Fruit fly (Drosophila melanogaster) whole organism, adult: ENCODE results near the gene CG17027.

ENCODE experiments used
- CG11617 ChIP-seq: fragments of 200-800 bp; sonication (Bioruptor generic); optimal IDR thresholded peaks from 2 replicates; lab custom pipeline; 2017; ENCODE audit warnings: mild to moderate bottlenecking, missing biosample characterization, missing genetic modification reagents, missing genetic modification characterization
- CG12768 ChIP-seq: fragments of 200-800 bp; sonication (Bioruptor generic); optimal IDR thresholded peaks from 2 replicates; lab custom pipeline; 2017; ENCODE audit warnings: missing biosample characterization, missing genetic modification characterization, mild to moderate bottlenecking, moderate library complexity, missing genetic modification reagents
- CG14711 ChIP-seq: fragments of 200-800 bp; sonication (Bioruptor generic); optimal IDR thresholded peaks from 2 replicates; lab custom pipeline; 2018; ENCODE audit warnings: missing biosample characterization, mild to moderate bottlenecking, missing genetic modification characterization, moderate library complexity
- CG1620 ChIP-seq: fragments of 200-800 bp; sonication (Bioruptor generic); optimal IDR thresholded peaks from 2 replicates; lab custom pipeline; 2016; ENCODE audit warnings: missing biosample characterization, missing genetic modification characterization
- CG33017 ChIP-seq: fragments of 200-800 bp; sonication (Bioruptor generic); optimal IDR thresholded peaks from 2 replicates; lab custom pipeline; 2018; ENCODE audit warnings: missing biosample characterization, mild to moderate bottlenecking, missing genetic modification characterization, moderate library complexity
- CG5204 ChIP-seq: fragments of 200-800 bp; sonication (Bioruptor generic); optimal IDR thresholded peaks from 2 replicates; lab custom pipeline; 2016; ENCODE audit warnings: missing biosample characterization, missing genetic modification characterization
- Clk ChIP-seq: fragments of 200-800 bp; sonication (Bioruptor generic); optimal IDR thresholded peaks from 2 replicates; lab custom pipeline; 2017; ENCODE audit warnings: missing biosample characterization, missing genetic modification characterization
- Crg-1 ChIP-seq: fragments of 200-800 bp; sonication (Bioruptor generic); optimal IDR thresholded peaks from 2 replicates; lab custom pipeline; 2016; ENCODE audit warnings: missing biosample characterization, missing genetic modification characterization
- Hr96 ChIP-seq: fragments of 200-800 bp; sonication (Bioruptor generic); optimal IDR thresholded peaks from 2 replicates; lab custom pipeline; 2016; ENCODE audit warnings: missing biosample characterization, missing genetic modification characterization
- Mnt ChIP-seq: fragments of 200-800 bp; sonication (Bioruptor generic); optimal IDR thresholded peaks from 2 replicates; lab custom pipeline; 2016; ENCODE audit warnings: missing biosample characterization, mild to moderate bottlenecking, missing genetic modification characterization
- bab1 ChIP-seq: fragments of 200-800 bp; sonication (Bioruptor generic); optimal IDR thresholded peaks from 3 replicates; lab custom pipeline; 2019; ENCODE audit warnings: missing biosample characterization, mild to moderate bottlenecking, missing genetic modification characterization, moderate library complexity
- cic ChIP-seq: fragments of 200-800 bp; sonication (Bioruptor generic); optimal IDR thresholded peaks from 2 replicates; lab custom pipeline; 2017; ENCODE audit warnings: missing biosample characterization, mild to moderate bottlenecking, missing genetic modification characterization, moderate library complexity
- kay ChIP-seq: fragments of 200-800 bp; sonication (Bioruptor generic); peaks from one replicate; lab custom pipeline; 2016; ENCODE audit warnings: missing biosample characterization, missing genetic modification characterization, borderline replicate concordance
- pad ChIP-seq: fragments of 200-800 bp; sonication (Bioruptor generic); optimal IDR thresholded peaks from 3 replicates; lab custom pipeline; 2017; ENCODE audit warnings: missing biosample characterization, missing genetic modification characterization, mild to moderate bottlenecking, moderate library complexity, missing genetic modification reagents

DNA sequence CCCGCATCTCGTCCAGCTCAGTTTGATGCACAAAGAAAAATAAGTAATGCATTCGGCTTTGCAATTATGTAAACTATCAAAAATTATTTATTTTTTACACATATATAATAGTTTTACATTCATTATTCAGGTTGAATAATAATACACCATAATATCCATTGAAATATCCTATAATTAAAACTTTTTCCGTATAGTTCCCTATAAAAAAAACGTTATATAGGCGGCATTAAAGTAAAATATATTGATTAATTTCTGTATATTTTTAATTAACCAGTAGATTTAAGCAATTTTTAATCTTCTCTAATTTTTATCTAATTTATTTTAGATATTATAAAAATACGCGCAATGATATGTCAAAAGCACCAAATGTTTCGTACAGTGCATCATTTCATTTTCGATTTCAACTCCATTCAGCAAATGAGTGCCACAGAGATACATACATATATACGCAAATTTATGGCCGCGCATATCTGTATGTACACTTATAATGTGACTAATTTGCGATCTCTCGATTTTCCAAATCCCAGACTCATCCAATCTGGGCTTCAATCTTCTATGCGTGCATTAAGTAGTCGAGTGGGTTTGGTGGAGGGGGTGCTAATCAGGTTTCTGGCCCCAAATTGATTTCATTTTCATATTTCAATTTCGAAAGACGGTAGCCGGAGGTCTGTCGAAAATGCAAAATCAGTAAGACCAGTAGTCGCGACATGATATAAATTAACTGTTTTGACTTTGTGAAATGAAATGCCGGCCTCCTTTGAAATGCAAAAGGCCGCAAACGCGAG, 33.5 kb downstream of the CG17027 start:
- TF ChIP-seq pad (GFP tag; lab: Kevin White, UChicago) (no peak), CG33017 (tag; lab: Kevin White, UChicago) (no peak), Mnt (GFP tag; lab: Kevin White, UChicago) (no peak), CG11617 (GFP tag; lab: Kevin White, UChicago) (no peak), Hr96 (GFP tag; lab: Kevin White, UChicago) (no peak), CG14711 (no peak), Crg-1 (GFP tag; lab: Kevin White, UChicago) (no peak), bab1 (GFP tag; lab: Kevin White, UChicago) (no peak), cic (GFP tag; lab: Kevin White, UChicago) (no peak), kay (GFP tag; lab: Kevin White, UChicago) (no peak), CG5204 (GFP tag; lab: Kevin White, UChicago) (no peak), Clk (GFP tag; lab: Kevin White, UChicago) (no peak), CG12768 (GFP tag; lab: Kevin White, UChicago) (no peak), CG1620 (GFP tag; lab: Kevin White, UChicago) (no peak)
